Worm (Caenorhabditis elegans): ENCODE results near the gene ZK287.7.
A peak's percentile ranks its signal among the peaks of the same experiment; 100 is the strongest.

The ZK287.7 gene

DNA sequence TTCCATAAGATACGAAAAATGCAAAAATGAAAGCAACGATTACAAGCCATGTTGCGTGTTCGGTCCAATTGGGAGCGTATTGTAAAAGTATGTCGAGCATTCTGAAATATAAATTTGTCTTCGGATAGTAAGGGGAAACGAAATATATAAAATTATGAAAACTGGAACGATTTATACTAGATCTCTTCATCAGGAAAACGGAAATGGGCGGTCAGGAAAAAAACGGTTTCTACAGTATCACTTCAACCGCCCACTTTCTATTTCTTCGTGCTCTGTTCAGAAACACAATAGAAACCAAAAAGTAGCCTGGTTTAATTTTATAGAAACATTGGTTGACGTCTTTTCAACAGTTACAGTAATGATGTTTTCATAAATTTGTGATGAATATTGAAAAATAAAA lies 31.3 kb upstream of the ZK287.7 start, which contains the start of gene pitr-4:
Gene pitr-4, minus strand, starts transcription at position 101 of the 400 bp plus-strand sequence.
- TF ChIP-seq hlh-15 (tag; optimal IDR thresholded peaks at IDR 0.05), result no peak
- TF ChIP-seq unc-86 (tag; optimal IDR thresholded peaks at IDR 0.05), result no peak
- TF ChIP-seq fax-1 (tag; optimal IDR thresholded peaks at IDR 0.05), result no peak
- no peak for TF ChIP-seq sdc-2 (tag; optimal IDR thresholded peaks at IDR 0.05)
- TF ChIP-seq dmd-4 (tag; optimal IDR thresholded peaks at IDR 0.05; ENCODE audit: borderline replicate concordance), result no peak
- no peak for TF ChIP-seq sox-4 (tag; optimal IDR thresholded peaks at IDR 0.05)
- no peak for TF ChIP-seq ceh-30 (tag; optimal IDR thresholded peaks at IDR 0.05)
- no peak for TF ChIP-seq pat-9 (tag; optimal IDR thresholded peaks at IDR 0.05)
- TF ChIP-seq ama-1 (optimal IDR thresholded peaks at IDR 0.05), result no peak
- no peak for TF ChIP-seq ceh-2 (tag; optimal IDR thresholded peaks at IDR 0.05)
- TF ChIP-seq ceh-24 (tag; optimal IDR thresholded peaks at IDR 0.05), result no peak
- TF ChIP-seq ceh-9 (tag; optimal IDR thresholded peaks at IDR 0.05), result no peak

DNA sequence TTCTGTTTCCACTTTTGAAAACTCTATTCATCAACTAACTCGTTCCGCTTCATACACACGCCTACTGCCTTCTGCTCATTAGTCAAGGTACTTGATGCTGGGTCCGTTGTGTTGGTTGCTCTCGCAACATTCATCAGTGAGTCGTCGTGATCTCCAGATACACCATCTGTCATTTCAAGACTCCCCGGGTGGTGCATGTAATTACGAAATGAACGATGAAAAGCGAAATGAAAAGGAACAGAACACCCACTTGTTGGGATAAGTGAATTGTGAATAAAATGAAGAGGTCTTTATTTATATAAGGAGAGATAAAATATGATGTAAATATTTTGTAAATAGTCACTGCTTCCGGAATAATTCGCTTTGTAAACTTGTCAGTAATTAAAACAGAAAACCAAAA lies 28.9 kb upstream of the ZK287.7 start:
- no peak for TF ChIP-seq ceh-2 (tag; optimal IDR thresholded peaks at IDR 0.05)
- peak; percentile 45 for TF ChIP-seq unc-42 (tag; optimal IDR thresholded peaks at IDR 0.05)
- TF ChIP-seq ceh-14 (tag; optimal IDR thresholded peaks at IDR 0.05), result peak; percentile 1

DNA sequence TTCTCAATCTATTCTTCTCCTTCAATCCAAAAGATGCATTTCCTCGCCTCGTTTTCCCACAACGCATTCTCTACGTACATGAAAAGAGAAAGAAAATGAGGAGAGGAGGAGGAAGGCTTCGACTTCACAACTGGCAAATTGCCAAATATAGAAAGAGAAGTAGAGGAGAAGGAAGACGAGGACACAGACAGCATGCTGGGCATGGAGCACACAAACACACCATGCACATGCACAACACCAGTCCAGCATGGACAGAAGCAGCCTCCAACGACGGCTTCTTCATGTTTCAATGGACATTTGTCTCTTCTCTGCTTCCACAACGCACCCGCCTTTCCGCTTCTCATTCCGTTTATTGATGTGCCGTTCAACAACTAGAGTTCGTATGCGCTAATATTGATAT lies 28.2 kb upstream of the ZK287.7 start:
- TF ChIP-seq T23F11.4 (GFP tag; optimal IDR thresholded peaks at IDR 0.05), result no peak
- peak; percentile 18 for TF ChIP-seq unc-86 (tag; optimal IDR thresholded peaks at IDR 0.05)
- TF ChIP-seq pros-1 (tag; optimal IDR thresholded peaks at IDR 0.05), result no peak
- TF ChIP-seq npax-4 (tag; optimal IDR thresholded peaks at IDR 0.05), result no peak
- peak; percentile 39 for TF ChIP-seq ceh-19 (GFP tag; optimal IDR thresholded peaks at IDR 0.05)
- no peak for TF ChIP-seq ceh-22 (tag; optimal IDR thresholded peaks at IDR 0.05)
- TF ChIP-seq sox-4 (tag; optimal IDR thresholded peaks at IDR 0.05), result no peak
- peak; percentile 14 for TF ChIP-seq unc-42 (tag; optimal IDR thresholded peaks at IDR 0.05)
- TF ChIP-seq ceh-6 (GFP tag; optimal IDR thresholded peaks at IDR 0.05), result no peak
- TF ChIP-seq nfya-1 (tag; optimal IDR thresholded peaks at IDR 0.05), result peak; percentile 56
- TF ChIP-seq ceh-48 (tag; optimal IDR thresholded peaks at IDR 0.05), result peak; percentile 30
- TF ChIP-seq pha-4 (tag; optimal IDR thresholded peaks at IDR 0.05), result no peak
- no peak for TF ChIP-seq ttx-3 (tag; optimal IDR thresholded peaks at IDR 0.05)
- peak; percentile 82 for TF ChIP-seq ceh-31 (tag; optimal IDR thresholded peaks at IDR 0.05)
- no peak for TF ChIP-seq unc-3 (GFP tag; conservative IDR thresholded peaks at IDR 0.05)
- no peak for TF ChIP-seq unc-3 (tag; optimal IDR thresholded peaks at IDR 0.05)
- no peak for TF ChIP-seq ceh-45 (GFP tag; IDR thresholded peaks at IDR 0.05)
- TF ChIP-seq ceh-30 (tag; optimal IDR thresholded peaks at IDR 0.05), result no peak
- no peak for TF ChIP-seq elt-4 (tag; optimal IDR thresholded peaks at IDR 0.05)
- no peak for TF ChIP-seq eyg-1 (tag; optimal IDR thresholded peaks at IDR 0.05)
- TF ChIP-seq pax-1 (tag; optimal IDR thresholded peaks at IDR 0.05), result no peak
- no peak for TF ChIP-seq dve-1 (tag; optimal IDR thresholded peaks at IDR 0.05)
- no peak for TF ChIP-seq ceh-9 (tag; optimal IDR thresholded peaks at IDR 0.05)
- TF ChIP-seq unc-55 (GFP tag; optimal IDR thresholded peaks at IDR 0.05), result no peak
- no peak for TF ChIP-seq rnt-1 (tag; optimal IDR thresholded peaks at IDR 0.05)
- TF ChIP-seq tbx-7 (tag; optimal IDR thresholded peaks at IDR 0.05), result no peak
- TF ChIP-seq tbx-2 (tag; optimal IDR thresholded peaks at IDR 0.05), result peak; percentile 44
- TF ChIP-seq pat-9 (tag; optimal IDR thresholded peaks at IDR 0.05), result no peak
- no peak for TF ChIP-seq ets-4 (tag; optimal IDR thresholded peaks at IDR 0.05)
- no peak for TF ChIP-seq mec-3 (tag; optimal IDR thresholded peaks at IDR 0.05; ENCODE audit: borderline replicate concordance)
- TF ChIP-seq ceh-24 (tag; optimal IDR thresholded peaks at IDR 0.05), result no peak
- TF ChIP-seq elt-2 (tag; optimal IDR thresholded peaks at IDR 0.05), result no peak
- TF ChIP-seq hlh-13 (GFP tag; optimal IDR thresholded peaks at IDR 0.05), result no peak
- no peak for TF ChIP-seq sox-2 (GFP tag; IDR thresholded peaks at IDR 0.05)
- TF ChIP-seq C08G9.2 (tag; optimal IDR thresholded peaks at IDR 0.05), result no peak
- TF ChIP-seq ama-1 (optimal IDR thresholded peaks at IDR 0.05), result no peak
- no peak for TF ChIP-seq zip-5 (tag; optimal IDR thresholded peaks at IDR 0.05)
- TF ChIP-seq fax-1 (tag; optimal IDR thresholded peaks at IDR 0.05), result no peak
- no peak for TF ChIP-seq fkh-6 (tag; optimal IDR thresholded peaks at IDR 0.05)
- no peak for TF ChIP-seq gmeb-2 (tag; optimal IDR thresholded peaks at IDR 0.05)
- no peak for TF ChIP-seq fkh-10 (GFP tag; optimal IDR thresholded peaks at IDR 0.05)
- no peak for TF ChIP-seq C38D4.7 (GFP tag; optimal IDR thresholded peaks at IDR 0.05)
- TF ChIP-seq odd-2 (tag; optimal IDR thresholded peaks at IDR 0.05), result no peak
- TF ChIP-seq ref-2 (tag; optimal IDR thresholded peaks at IDR 0.05), result peak; percentile 0

All from whole organism, late embryonic.